Worm (Caenorhabditis elegans): ENCODE data around the gene ZK418.10.

Gene ZK418.10

DNA sequence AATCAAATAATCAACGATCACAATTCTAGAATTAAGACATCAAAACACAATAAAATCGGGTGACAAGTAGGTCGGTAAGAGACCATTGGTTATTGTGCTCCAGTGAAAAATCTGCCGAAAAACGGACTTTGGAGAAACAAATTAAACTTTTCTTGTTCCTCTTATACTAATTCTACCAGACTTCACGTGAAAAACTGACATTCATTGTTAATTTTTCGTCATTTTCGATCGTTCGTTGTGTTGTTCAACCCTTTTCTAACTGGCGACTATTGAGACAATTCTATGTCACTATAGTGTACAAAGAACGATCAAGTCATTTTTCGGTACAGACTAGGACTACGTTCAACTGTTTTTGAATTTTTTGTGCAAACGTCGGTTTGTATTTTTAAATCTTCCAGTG, 30.0 kb upstream of the ZK418.10 start:
- TF ChIP-seq npax-4 (tag; optimal IDR thresholded peaks at IDR 0.05): no peak

DNA sequence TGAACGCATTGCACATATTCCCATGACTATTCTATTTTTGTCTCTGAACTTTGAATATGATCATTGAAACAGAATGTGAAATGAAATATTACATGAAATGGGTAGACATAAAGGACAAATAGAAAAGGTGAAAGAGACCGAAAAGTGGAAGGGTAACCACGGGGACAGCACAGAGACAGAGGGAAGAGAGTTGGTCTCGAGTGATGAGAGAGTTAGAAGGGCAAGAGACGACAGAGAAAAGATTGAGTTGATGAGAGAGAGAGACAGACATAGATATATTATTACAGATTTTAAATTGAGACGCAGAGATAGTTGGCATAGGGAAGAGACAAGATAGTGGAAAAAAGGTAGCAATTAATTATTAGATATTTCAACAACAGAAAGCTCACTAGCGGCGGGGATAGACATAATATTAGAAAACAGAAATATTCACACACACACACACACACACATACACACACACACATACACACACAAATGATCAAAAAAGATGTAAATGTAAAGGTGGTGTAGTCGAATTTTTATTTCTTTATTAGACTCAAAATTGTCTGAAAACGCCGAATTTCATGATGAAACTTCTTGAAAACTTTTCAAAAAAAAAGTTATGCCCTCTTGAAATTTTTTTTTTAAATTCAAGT, 26.2 kb upstream of the ZK418.10 start:
- TF ChIP-seq hlh-8 (tag; optimal IDR thresholded peaks at IDR 0.05) (no peak), eyg-1 (tag; optimal IDR thresholded peaks at IDR 0.05) (no peak), K09A11.1 (tag; optimal IDR thresholded peaks at IDR 0.05; ENCODE audit: insufficient read depth) (no peak), ama-1 (optimal IDR thresholded peaks at IDR 0.05) (no peak), nhr-11 (tag; optimal IDR thresholded peaks at IDR 0.05) (no peak), ceh-14 (tag; optimal IDR thresholded peaks at IDR 0.05) (peak; percentile 10), fkh-6 (tag; optimal IDR thresholded peaks at IDR 0.05) (no peak), tbx-2 (tag; optimal IDR thresholded peaks at IDR 0.05) (peak; percentile 52), hlh-30 (tag; optimal IDR thresholded peaks at IDR 0.05; ENCODE audit: insufficient read depth) (peak; percentile 81), fkh-10 (GFP tag; optimal IDR thresholded peaks at IDR 0.05) (no peak), ets-4 (tag; optimal IDR thresholded peaks at IDR 0.05) (no peak), nfya-1 (tag; optimal IDR thresholded peaks at IDR 0.05) (peak; percentile 61), unc-55 (GFP tag; optimal IDR thresholded peaks at IDR 0.05) (peak; percentile 44), pat-9 (tag; optimal IDR thresholded peaks at IDR 0.05) (no peak), zip-5 (tag; optimal IDR thresholded peaks at IDR 0.05) (no peak), C38D4.7 (GFP tag; optimal IDR thresholded peaks at IDR 0.05) (no peak), ceh-34 (tag; optimal IDR thresholded peaks at IDR 0.05) (peak; percentile 40), che-1 (tag; optimal IDR thresholded peaks at IDR 0.05) (no peak), ceh-18 (tag; optimal IDR thresholded peaks at IDR 0.05) (peak; percentile 41), pros-1 (tag; optimal IDR thresholded peaks at IDR 0.05) (peak; percentile 41), ceh-24 (tag; optimal IDR thresholded peaks at IDR 0.05) (no peak), dve-1 (tag; optimal IDR thresholded peaks at IDR 0.05) (no peak), ref-2 (tag; optimal IDR thresholded peaks at IDR 0.05) (peak; percentile 27), dmd-4 (tag; optimal IDR thresholded peaks at IDR 0.05; ENCODE audit: borderline replicate concordance) (no peak)

DNA sequence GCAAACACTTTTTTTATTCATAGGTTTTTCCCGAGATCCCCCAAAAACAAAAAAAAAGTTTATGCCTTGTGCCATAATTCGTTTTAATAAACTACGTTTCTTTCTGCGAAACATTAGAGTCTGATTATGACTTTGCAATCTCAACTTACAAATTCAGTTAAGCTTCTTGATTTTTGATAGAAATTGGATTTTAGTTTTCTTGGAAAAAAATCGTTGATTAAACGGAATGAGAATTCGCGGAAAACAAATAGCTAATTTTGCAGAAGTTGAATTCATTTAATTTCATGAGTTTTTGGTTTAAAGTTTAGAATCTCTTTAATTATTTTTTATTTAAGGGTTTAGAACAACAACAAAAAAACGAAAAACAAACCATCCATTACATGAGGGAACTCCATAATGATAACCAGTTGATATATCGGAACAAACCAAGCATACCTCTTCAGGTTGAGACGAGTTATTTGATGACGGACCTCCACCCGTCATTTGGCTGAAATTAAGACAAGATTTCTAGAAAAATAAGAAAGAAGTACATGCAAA, 24.5 kb upstream of the ZK418.10 start, which contains the start of gene nhr-10:
nhr-10 (minus strand) TSS at position 487 of the 537 bp plus-strand sequence.
- TF ChIP-seq ceh-6 (GFP tag; optimal IDR thresholded peaks at IDR 0.05) (no peak), unc-55 (GFP tag; optimal IDR thresholded peaks at IDR 0.05) (no peak), pros-1 (tag; optimal IDR thresholded peaks at IDR 0.05) (no peak), Y22D7AL.16 (tag; optimal IDR thresholded peaks at IDR 0.05) (no peak), pha-2 (tag; optimal IDR thresholded peaks at IDR 0.05) (no peak), hlh-6 (tag; optimal IDR thresholded peaks at IDR 0.05) (no peak), K02D7.2 (tag; optimal IDR thresholded peaks at IDR 0.05) (no peak), hlh-30 (tag; optimal IDR thresholded peaks at IDR 0.05; ENCODE audit: insufficient read depth) (no peak), hlh-15 (tag; optimal IDR thresholded peaks at IDR 0.05) (no peak), fax-1 (tag; optimal IDR thresholded peaks at IDR 0.05) (no peak), ceh-48 (tag; optimal IDR thresholded peaks at IDR 0.05) (no peak), ztf-16 (tag; optimal IDR thresholded peaks at IDR 0.05) (no peak), sox-4 (tag; optimal IDR thresholded peaks at IDR 0.05) (no peak), pha-4 (tag; optimal IDR thresholded peaks at IDR 0.05) (no peak), ceh-22 (tag; optimal IDR thresholded peaks at IDR 0.05) (no peak), ceh-14 (tag; optimal IDR thresholded peaks at IDR 0.05) (no peak), npax-4 (tag; optimal IDR thresholded peaks at IDR 0.05) (no peak), ceh-24 (tag; optimal IDR thresholded peaks at IDR 0.05) (no peak)

DNA sequence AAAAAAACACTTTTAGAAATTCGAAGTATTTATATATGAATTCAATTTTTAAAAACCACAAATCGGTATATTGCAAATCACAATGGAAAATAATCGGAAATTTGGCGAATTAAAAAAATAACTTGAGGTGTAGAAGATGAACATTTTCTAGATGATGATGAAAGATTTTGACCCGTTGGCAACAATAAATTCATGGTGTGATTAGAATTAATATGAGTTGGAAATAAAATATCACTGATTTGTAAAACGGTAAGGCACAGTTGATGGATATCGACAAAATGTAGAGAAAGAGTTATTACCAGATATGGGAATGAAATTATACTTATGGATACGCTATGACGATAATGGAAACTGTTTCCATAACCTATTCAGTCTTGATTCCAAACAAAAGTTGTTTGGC, 21.8 kb upstream of the ZK418.10 start:
- TF ChIP-seq ceh-18 (tag; optimal IDR thresholded peaks at IDR 0.05) (no peak), ref-2 (tag; optimal IDR thresholded peaks at IDR 0.05) (no peak), gmeb-2 (tag; optimal IDR thresholded peaks at IDR 0.05) (no peak), ahr-1 (tag; optimal IDR thresholded peaks at IDR 0.05) (no peak), ets-4 (tag; optimal IDR thresholded peaks at IDR 0.05) (no peak), unc-42 (tag; optimal IDR thresholded peaks at IDR 0.05) (no peak), hlh-30 (tag; optimal IDR thresholded peaks at IDR 0.05; ENCODE audit: insufficient read depth) (no peak), nfya-1 (tag; optimal IDR thresholded peaks at IDR 0.05) (no peak), hlh-13 (GFP tag; optimal IDR thresholded peaks at IDR 0.05) (no peak), ceh-2 (tag; optimal IDR thresholded peaks at IDR 0.05) (no peak), ttx-3 (tag; optimal IDR thresholded peaks at IDR 0.05) (no peak), C38D4.7 (GFP tag; optimal IDR thresholded peaks at IDR 0.05) (no peak), sox-4 (tag; optimal IDR thresholded peaks at IDR 0.05) (no peak)
